Fruit fly (Drosophila melanogaster): ENCODE data around the gene Marcal1.

Marcal1 gene

DNA sequence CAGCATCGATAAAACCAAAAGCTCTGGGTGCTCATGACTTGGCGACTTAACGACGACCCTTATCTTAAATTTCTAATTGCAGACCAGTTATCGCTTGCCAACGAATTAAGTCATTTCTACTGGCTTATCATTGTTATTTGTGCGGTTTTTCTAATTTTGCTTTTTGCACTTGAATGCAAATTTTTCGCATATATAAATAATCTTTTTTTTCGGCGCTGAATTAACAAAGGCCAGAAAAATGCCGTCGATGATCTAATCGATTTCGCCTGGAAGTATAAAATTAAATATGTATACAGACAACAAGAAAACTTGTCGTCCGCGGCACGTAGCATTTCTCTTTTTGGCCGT is 46.2 kb downstream of the Marcal1 start:
- no peak for TF ChIP-seq Gsc (GFP tag; IDR thresholded peaks at IDR 0.05)
- no peak for TF ChIP-seq eyg (GFP tag; optimal IDR thresholded peaks at IDR 0.05)
- peak in 1 of 2 experiments; percentile 3 for TF ChIP-seq Trl (optimal IDR thresholded peaks at IDR 0.05)
- no peak for TF ChIP-seq Trl (GFP tag; optimal IDR thresholded peaks at IDR 0.05)
- TF ChIP-seq exex (tag; optimal IDR thresholded peaks at IDR 0.05), result peak; percentile 21
- TF ChIP-seq CG14014 (GFP tag; IDR thresholded peaks at IDR 0.05), result no peak

DNA sequence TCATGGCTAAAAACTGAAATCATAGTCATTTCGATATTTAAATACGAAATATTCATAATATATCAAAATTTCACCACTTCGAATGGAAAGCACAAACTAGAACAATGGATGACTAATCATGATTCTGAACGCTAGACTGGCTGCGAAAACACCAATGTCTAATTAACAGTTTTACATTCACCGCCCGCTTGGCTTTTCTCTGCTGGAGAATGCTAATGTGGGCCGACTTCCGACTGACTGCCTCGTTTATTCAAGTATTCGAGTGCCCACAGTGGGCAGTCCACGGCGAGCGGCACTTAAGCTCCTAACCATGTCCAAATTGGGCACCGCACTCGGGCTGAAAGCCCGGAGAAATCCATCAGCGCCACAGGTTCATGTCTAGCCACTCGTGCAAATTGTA is 46.7 kb downstream of the Marcal1 start:
- TF ChIP-seq D (optimal IDR thresholded peaks at IDR 0.05) (no peak), D (GFP tag; optimal IDR thresholded peaks at IDR 0.05) (no peak), Myb (GFP tag; optimal IDR thresholded peaks at IDR 0.05) (no peak), PHDP (tag; optimal IDR thresholded peaks at IDR 0.05) (no peak), slbo (GFP tag; IDR thresholded peaks at IDR 0.05) (0 out of 2 replicates have a peak, but pooled peaks have one; percentile 5), CG8290 (GFP tag; optimal IDR thresholded peaks at IDR 0.05) (no peak), CG8290 (tag; optimal IDR thresholded peaks at IDR 0.05) (no peak), wdn (GFP tag; IDR thresholded peaks at IDR 0.05) (0 out of 2 replicates have a peak, but pooled peaks have one; percentile 17), CG17912 (GFP tag; optimal IDR thresholded peaks at IDR 0.05) (no peak), Dfd (GFP tag; optimal IDR thresholded peaks at IDR 0.05) (no peak), zen (tag; optimal IDR thresholded peaks at IDR 0.05) (no peak), Eip74EF (GFP tag; optimal IDR thresholded peaks at IDR 0.05) (no peak), CG6654 (GFP tag; optimal IDR thresholded peaks at IDR 0.05) (peak; percentile 92), phol (tag; optimal IDR thresholded peaks at IDR 0.05) (no peak), CG42726 (GFP tag; IDR thresholded peaks at IDR 0.05; ENCODE audit: partially characterized antibody) (no peak), CG32532 (GFP tag; IDR thresholded peaks at IDR 0.05) (no peak), E2f1 (GFP tag; IDR thresholded peaks at IDR 0.05) (no peak), Usf (GFP tag; optimal IDR thresholded peaks at IDR 0.05) (no peak), CG30403 (GFP tag; optimal IDR thresholded peaks at IDR 0.05) (no peak), CG10267 (tag; optimal IDR thresholded peaks at IDR 0.05) (no peak), CG17802 (tag; optimal IDR thresholded peaks at IDR 0.05) (no peak), Med (GFP tag) (peak; percentile 40), Hr3 (GFP tag; optimal IDR thresholded peaks at IDR 0.05) (no peak), pita (GFP tag; optimal IDR thresholded peaks at IDR 0.05) (no peak), CG8359 (GFP tag; optimal IDR thresholded peaks at IDR 0.05; ENCODE audit: borderline replicate concordance) (no peak), dysf (GFP tag; IDR thresholded peaks at IDR 0.05) (no peak), sisA (GFP tag; IDR thresholded peaks at IDR 0.05) (no peak), sug (tag; optimal IDR thresholded peaks at IDR 0.05) (no peak), Fer3 (tag; optimal IDR thresholded peaks at IDR 0.05) (no peak), dmrt99B (tag; optimal IDR thresholded peaks at IDR 0.05) (no peak), gem (tag; optimal IDR thresholded peaks at IDR 0.05) (no peak), cad (GFP tag; optimal IDR thresholded peaks at IDR 0.05) (peak; percentile 33), CG2712 (tag; optimal IDR thresholded peaks at IDR 0.05) (no peak), CG9932 (GFP tag; IDR thresholded peaks at IDR 0.05) (no peak), Elba2 (GFP tag; optimal IDR thresholded peaks at IDR 0.05) (no peak), toy (GFP tag; IDR thresholded peaks at IDR 0.05) (peak; percentile 41; the same call in 1 of the 2 replicates), insv (GFP tag; optimal IDR thresholded peaks at IDR 0.05) (no peak), CG10462 (GFP tag; optimal IDR thresholded peaks at IDR 0.05) (no peak), sima (GFP tag; optimal IDR thresholded peaks at IDR 0.05) (no peak), Xrp1 (GFP tag; IDR thresholded peaks at IDR 0.05) (no peak), al (GFP tag; IDR thresholded peaks at IDR 0.05) (no peak), ssp (GFP tag; IDR thresholded peaks at IDR 0.05) (no peak), Tbp (GFP tag; optimal IDR thresholded peaks at IDR 0.05) (no peak)

All from whole organism, embryonic.